Worm (Caenorhabditis elegans) whole organism, L4 larva: Measurements from ENCODE around the gene tag-329.

Experiments
- F26F4.8 ChIP-seq: fragments of 200-800 bp; sonication (Bioruptor generic); conservative IDR thresholded peaks from 2 replicates; pipeline ENCODE4 v1.3.6; 2022; ENCODE audit warnings: missing genetic modification characterization, missing compliant biosample characterization
- F44E2.7 ChIP-seq: fragments of 200-800 bp; sonication (Bioruptor generic); IDR thresholded peaks from 2 replicates; pipeline ENCODE4 v2.1.2; 2022; ENCODE audit warnings: missing genetic modification characterization, missing compliant biosample characterization
- F49E8.2 ChIP-seq: sonication (generic microtip); optimal IDR thresholded peaks from 2 replicates; lab custom pipeline; 2016; ENCODE audit warnings: missing compliant biosample characterization, mild to moderate bottlenecking, missing genetic modification characterization, borderline replicate concordance
- R02D3.7 ChIP-seq: fragments of 150-350 bp; sonication (generic microtip); optimal IDR thresholded peaks from 3 replicates; lab custom pipeline; 2014; ENCODE audit warnings: missing biosample characterization, missing genetic modification characterization
- T20F7.1 ChIP-seq: fragments of 200-800 bp; sonication (Bioruptor generic); optimal IDR thresholded peaks from 2 replicates; lab custom pipeline; 2018; ENCODE audit warnings: mild to moderate bottlenecking, missing genetic modification characterization, missing compliant biosample characterization
- Y105C5A.15 ChIP-seq: fragments of 200-800 bp; sonication (Bioruptor generic); IDR thresholded peaks from 2 replicates; pipeline ENCODE4 v1.3.6; 2022; ENCODE audit warnings: missing genetic modification characterization, missing compliant biosample characterization
- aha-1 ChIP-seq: fragments of 150-350 bp; peaks from one replicate; lab custom pipeline; 2014; ENCODE audit warnings: missing biosample characterization, missing genetic modification characterization
- ama-1 ChIP-seq: fragments of 150-350 bp; optimal IDR thresholded peaks from 2 replicates; lab custom pipeline; 2014; ENCODE audit warnings: inconsistent platforms, mixed read lengths
- arid-1 ChIP-seq: fragments of 200-800 bp; sonication (Bioruptor generic); conservative IDR thresholded peaks from 2 replicates; pipeline ENCODE4 v1.3.6; 2022; ENCODE audit warnings: missing genetic modification reagents, missing genetic modification characterization, missing compliant biosample characterization
- attf-4 ChIP-seq: sonication (generic microtip); optimal IDR thresholded peaks from 3 replicates; lab custom pipeline; 2017; ENCODE audit warnings: missing biosample characterization, missing genetic modification characterization
- ceh-20 ChIP-seq: fragments of 200-800 bp; sonication (Bioruptor generic); IDR thresholded peaks from 2 replicates; pipeline ENCODE4 v1.3.6; 2022; ENCODE audit warnings: missing genetic modification reagents, missing genetic modification characterization, missing compliant biosample characterization
- ceh-28 ChIP-seq: fragments of 150-350 bp; optimal IDR thresholded peaks from 2 replicates; lab custom pipeline; 2014; ENCODE audit warnings: missing biosample characterization, missing genetic modification reagents, missing genetic modification characterization
- ceh-32 ChIP-seq: sonication (generic microtip); optimal IDR thresholded peaks from 2 replicates; lab custom pipeline; 2016; ENCODE audit warnings: mild to moderate bottlenecking, missing genetic modification characterization, missing compliant biosample characterization; ENCODE audit not compliant: poor library complexity
- ceh-82 ChIP-seq: sonication (generic microtip); optimal IDR thresholded peaks from 2 replicates; lab custom pipeline; 2017; ENCODE audit warnings: missing biosample characterization, missing genetic modification characterization
- cey-2 ChIP-seq: sonication (generic microtip); optimal IDR thresholded peaks from 3 replicates; lab custom pipeline; 2017; ENCODE audit warnings: missing genetic modification characterization, mild to moderate bottlenecking, missing compliant biosample characterization, antibody characterized with exemption, borderline replicate concordance; ENCODE audit not compliant: insufficient read depth
- ctbp-1 ChIP-seq: fragments of 200-800 bp; sonication (Bioruptor generic); IDR thresholded peaks from 2 replicates; pipeline ENCODE4 v1.3.6; 2022; ENCODE audit warnings: missing genetic modification reagents, missing genetic modification characterization, missing compliant biosample characterization
- daf-12 ChIP-seq: fragments of 150-350 bp; optimal IDR thresholded peaks from 2 replicates; lab custom pipeline; 2014; ENCODE audit warnings: missing biosample characterization, missing genetic modification reagents, missing genetic modification characterization
- daf-8 ChIP-seq: fragments of 200-800 bp; sonication (Bioruptor generic); IDR thresholded peaks from 2 replicates; pipeline ENCODE4 v1.3.6; 2022; ENCODE audit warnings: missing genetic modification characterization, missing compliant biosample characterization
- egl-43 ChIP-seq: fragments of 200-800 bp; sonication (Bioruptor generic); IDR thresholded peaks from 2 replicates; pipeline ENCODE4 v1.3.6; 2022; ENCODE audit warnings: missing genetic modification reagents, missing genetic modification characterization, missing compliant biosample characterization
- fos-1 ChIP-seq: fragments of 150-350 bp; optimal IDR thresholded peaks from 2 replicates; lab custom pipeline; 2014; ENCODE audit warnings: missing biosample characterization, missing genetic modification characterization
- gei-8 ChIP-seq: fragments of 200-800 bp; sonication (Bioruptor generic); optimal IDR thresholded peaks from 2 replicates; lab custom pipeline; 2018; ENCODE audit warnings: mild to moderate bottlenecking, missing genetic modification characterization, missing compliant biosample characterization
- hif-1 ChIP-seq, 2 experiments: sonication (generic microtip); optimal IDR thresholded peaks; 2 replicates each; lab custom pipeline; 2016 to 2017; ENCODE audit warnings: missing compliant biosample characterization in 2 of 2, missing genetic modification characterization in 2 of 2, missing genetic modification reagents in 2 of 2, missing genotype in 2 of 2, mild to moderate bottlenecking in 1 of 2
- hlh-11 ChIP-seq: fragments of 200-800 bp; sonication (Bioruptor generic); optimal IDR thresholded peaks from 2 replicates; lab custom pipeline; 2018; ENCODE audit warnings: mild to moderate bottlenecking, missing genetic modification characterization, missing compliant biosample characterization
- hlh-30 ChIP-seq: sonication (generic microtip); optimal IDR thresholded peaks from 2 replicates; lab custom pipeline; 2017; ENCODE audit warnings: antibody characterized with exemption, mild to moderate bottlenecking, missing genetic modification characterization, missing compliant biosample characterization; ENCODE audit not compliant: insufficient read depth
- lin-1 ChIP-seq: fragments of 200-800 bp; sonication (Bioruptor generic); IDR thresholded peaks from 2 replicates; pipeline ENCODE4 v1.3.6; 2022; ENCODE audit warnings: missing genetic modification reagents, missing genetic modification characterization, missing compliant biosample characterization
- lin-39 ChIP-seq: fragments of 150-350 bp; optimal IDR thresholded peaks from 2 replicates; lab custom pipeline; 2014; ENCODE audit warnings: missing biosample characterization, missing genetic modification reagents, missing genetic modification characterization
- lir-3 ChIP-seq: sonication (generic microtip); optimal IDR thresholded peaks from 2 replicates; lab custom pipeline; 2016; ENCODE audit warnings: mild to moderate bottlenecking, missing genetic modification characterization, missing compliant biosample characterization
- mdt-29 ChIP-seq: fragments of 200-800 bp; sonication (Bioruptor generic); IDR thresholded peaks from 2 replicates; pipeline ENCODE4 v1.3.6; 2022; ENCODE audit warnings: missing genetic modification reagents, missing genetic modification characterization, missing compliant biosample characterization
- mep-1 ChIP-seq: fragments of 150-350 bp; sonication (generic microtip); optimal IDR thresholded peaks from 3 replicates; lab custom pipeline; 2014; ENCODE audit warnings: missing biosample characterization, missing genetic modification characterization
- mes-2 ChIP-seq: sonication (generic microtip); optimal IDR thresholded peaks from 2 replicates; lab custom pipeline; 2016; ENCODE audit warnings: missing genotype, mild to moderate bottlenecking, missing genetic modification characterization, missing compliant biosample characterization; ENCODE audit not compliant: poor library complexity, severe bottlenecking
- mxl-3 ChIP-seq: fragments of 200-800 bp; sonication (Bioruptor generic); optimal IDR thresholded peaks from 2 replicates; lab custom pipeline; 2018; ENCODE audit warnings: mild to moderate bottlenecking, missing genetic modification characterization, missing compliant biosample characterization
- nhr-10 ChIP-seq: fragments of 150-350 bp; optimal IDR thresholded peaks from 2 replicates; lab custom pipeline; 2014; ENCODE audit warnings: missing biosample characterization, missing genetic modification characterization
- nhr-11 ChIP-seq: fragments of 150-350 bp; optimal IDR thresholded peaks from 2 replicates; lab custom pipeline; 2014; ENCODE audit warnings: missing biosample characterization, missing genetic modification characterization
- nhr-41 ChIP-seq: fragments of 200-800 bp; sonication (Bioruptor generic); IDR thresholded peaks from 2 replicates; pipeline ENCODE4 v1.3.6; 2022; ENCODE audit warnings: missing genetic modification reagents, missing genetic modification characterization, missing compliant biosample characterization
- nhr-76 ChIP-seq: fragments of 150-350 bp; optimal IDR thresholded peaks from 2 replicates; lab custom pipeline; 2014; ENCODE audit warnings: missing biosample characterization, missing genetic modification characterization
- nhr-77 ChIP-seq: fragments of 150-350 bp; optimal IDR thresholded peaks from 2 replicates; lab custom pipeline; 2014; ENCODE audit warnings: missing biosample characterization, missing genetic modification characterization
- php-3 ChIP-seq: fragments of 200-800 bp; sonication (Bioruptor generic); IDR thresholded peaks from 2 replicates; pipeline ENCODE4 v1.3.6; 2022; ENCODE audit warnings: missing genetic modification reagents, missing genetic modification characterization, missing compliant biosample characterization
- pqm-1 ChIP-seq: sonication (generic microtip); optimal IDR thresholded peaks from 2 replicates; lab custom pipeline; 2017; ENCODE audit warnings: missing biosample characterization, missing genetic modification characterization
- rbr-2 ChIP-seq: sonication (generic microtip); optimal IDR thresholded peaks from 2 replicates; lab custom pipeline; 2016; ENCODE audit warnings: missing genotype, missing genetic modification characterization, missing compliant biosample characterization
- saeg-2 ChIP-seq: fragments of 200-800 bp; sonication (Bioruptor generic); IDR thresholded peaks from 2 replicates; pipeline ENCODE4 v1.3.6; 2022; ENCODE audit warnings: missing genetic modification reagents, missing genetic modification characterization, missing compliant biosample characterization
- snpc-1.2 ChIP-seq: fragments of 200-800 bp; sonication (Bioruptor generic); IDR thresholded peaks from 2 replicates; pipeline ENCODE4 v1.3.6; 2022; ENCODE audit warnings: missing genetic modification reagents, missing genetic modification characterization, missing compliant biosample characterization
- snpc-4 ChIP-seq: fragments of 150-350 bp; optimal IDR thresholded peaks from 2 replicates; lab custom pipeline; 2014; ENCODE audit warnings: missing biosample characterization, missing genetic modification characterization
- zfp-2 ChIP-seq: sonication (generic microtip); optimal IDR thresholded peaks from 2 replicates; lab custom pipeline; 2016; ENCODE audit warnings: mild to moderate bottlenecking, missing genetic modification characterization, missing compliant biosample characterization
- zip-11 ChIP-seq: fragments of 200-800 bp; sonication (Bioruptor generic); IDR thresholded peaks from 2 replicates; pipeline ENCODE4 v1.3.6; 2022; ENCODE audit warnings: missing genetic modification characterization, missing compliant biosample characterization
- ztf-11 ChIP-seq: fragments of 150-350 bp; optimal IDR thresholded peaks from 2 replicates; lab custom pipeline; 2014; ENCODE audit warnings: missing biosample characterization, missing genetic modification characterization

tag-329 gene

DNA sequence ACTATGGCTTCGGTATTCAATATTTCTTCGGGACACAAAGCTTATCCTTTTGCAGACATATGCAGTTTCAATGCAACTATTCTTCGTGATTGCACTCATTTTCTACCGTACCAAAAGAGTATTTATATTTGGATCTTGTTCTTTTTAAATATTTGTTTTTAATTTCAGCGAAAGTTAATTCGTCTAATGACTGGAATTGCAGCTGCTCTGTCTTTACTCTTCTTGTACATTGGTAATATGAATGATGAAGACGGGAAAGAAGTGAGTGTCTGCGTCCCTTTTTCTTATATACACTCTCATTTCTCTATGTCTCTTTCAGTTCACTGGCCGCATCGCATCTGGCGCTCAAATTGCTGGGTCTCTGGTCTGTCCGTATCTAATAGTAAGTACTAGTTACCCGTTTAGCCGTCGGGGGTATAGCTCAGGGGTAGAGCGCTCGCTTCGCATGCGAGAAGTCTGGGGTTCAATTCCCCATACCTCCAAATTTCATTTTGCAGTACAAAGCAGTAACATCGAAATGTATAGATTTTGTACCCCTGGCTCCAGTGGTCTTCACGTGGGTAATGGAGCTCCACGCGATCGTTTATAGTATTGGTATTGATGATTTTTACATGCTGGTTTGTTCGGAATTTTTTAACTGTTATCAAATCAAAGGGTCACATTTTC is 31.4 kb upstream of the tag-329 start (continued):
- TF ChIP-seq ceh-32 (tag; lab: Kevin White, UChicago) (no peak), nhr-10 (tag; lab: Kevin White, UChicago) (no peak), lin-1 (GFP tag; lab: Robert Waterston, UW) (peak; percentile 67; the same call in 1 of the 2 replicates), nhr-76 (tag; lab: Kevin White, UChicago) (no peak), ceh-82 (tag; lab: Kevin White, UChicago) (no peak), ama-1 (lab: Kevin White, UChicago) (no peak), saeg-2 (peak; percentile 49; the same call in 1 of the 2 replicates), ceh-20 (peak; percentile 84), snpc-4 (tag; lab: Kevin White, UChicago) (peak; percentile 81), hlh-30 (tag; lab: Kevin White, UChicago) (peak; percentile 6), rbr-2 (peak; percentile 75), mdt-29 (peak; percentile 86)
- TF ChIP-seq, all 104 proteins: peak for 60

DNA sequence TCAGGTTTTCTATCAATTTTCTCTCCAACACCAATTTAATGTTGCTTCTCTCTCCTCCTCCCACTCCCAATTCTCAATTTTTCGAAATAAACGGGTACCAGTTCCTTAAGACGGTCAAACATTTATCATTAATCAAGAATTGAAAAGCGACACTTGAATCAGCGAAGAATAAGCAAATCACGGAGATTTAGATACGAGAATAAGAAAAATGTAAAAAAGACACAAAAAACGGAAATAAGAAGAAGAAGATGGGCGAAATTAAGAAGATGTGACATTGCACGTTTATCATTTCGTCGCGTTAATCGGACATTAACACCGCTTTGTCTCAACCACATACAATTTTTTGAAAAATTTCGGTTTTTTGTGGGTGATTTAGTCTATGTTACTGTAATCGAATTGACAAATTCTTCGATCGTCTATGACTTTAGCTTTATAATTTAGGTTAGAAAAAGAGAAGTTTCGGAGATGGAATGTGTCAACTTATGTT is 30.2 kb upstream of the tag-329 start, which contains the start of gene haao-1:
Gene haao-1 (plus strand): TSS at position 437 of the 487 bp plus-strand sequence.
- no peak for TF ChIP-seq hlh-30 (tag; lab: Kevin White, UChicago)
- TF ChIP-seq hlh-11 (tag; lab: Kevin White, UChicago): peak; percentile 6
- no peak for TF ChIP-seq nhr-41
- TF ChIP-seq aha-1: peak; percentile 87
- TF ChIP-seq F26F4.8 (GFP tag; lab: Robert Waterston, UW): no peak
- TF ChIP-seq ceh-32 (tag; lab: Kevin White, UChicago): no peak
- no peak for TF ChIP-seq daf-8 (GFP tag; lab: Robert Waterston, UW)
- no peak for TF ChIP-seq daf-12 (tag; lab: Kevin White, UChicago)
- peak; percentile 13 for TF ChIP-seq mxl-3 (GFP tag; lab: Kevin White, UChicago)
- TF ChIP-seq saeg-2: no peak
- TF ChIP-seq lin-39 (tag; lab: Kevin White, UChicago): no peak
- no peak for TF ChIP-seq T20F7.1 (GFP tag; lab: Kevin White, UChicago)

DNA sequence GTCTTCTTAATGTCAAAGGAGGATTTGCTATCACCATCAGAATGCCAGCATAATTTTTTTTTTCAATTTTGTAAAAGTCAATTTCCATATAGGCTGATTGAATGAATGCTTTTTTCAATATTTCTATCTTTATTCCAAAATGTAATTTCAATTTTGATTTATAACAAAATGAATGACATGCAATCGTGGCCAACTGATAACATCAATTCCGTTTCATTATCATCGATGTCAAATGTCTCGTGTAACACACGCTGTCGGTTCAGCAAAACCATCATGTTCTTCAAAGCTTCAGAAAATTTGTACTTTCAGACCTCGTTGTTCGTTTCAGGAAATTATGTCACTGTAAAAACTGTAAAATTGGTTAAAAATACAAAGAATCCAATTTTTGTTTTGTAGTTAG is 27.8 kb upstream of the tag-329 start:
- TF ChIP-seq F44E2.7 (GFP tag; lab: Robert Waterston, UW) (no peak), snpc-1.2 (GFP tag; lab: Robert Waterston, UW) (no peak), ceh-20 (peak; percentile 90), egl-43 (GFP tag; lab: Robert Waterston, UW) (no peak), lir-3 (tag; lab: Kevin White, UChicago) (no peak), mep-1 (tag; lab: Kevin White, UChicago) (peak; percentile 15), nhr-11 (no peak), arid-1 (GFP tag; lab: Robert Waterston, UW) (no peak), F49E8.2 (tag; lab: Kevin White, UChicago) (no peak), zip-11 (GFP tag; lab: Robert Waterston, UW) (no peak), hif-1 (tag; optimal IDR thresholded peaks at IDR 0.05; lab: Kevin White, UChicago) (no peak), Y105C5A.15 (no peak), mes-2 (no peak), daf-8 (GFP tag; lab: Robert Waterston, UW) (no peak), php-3 (GFP tag; lab: Robert Waterston, UW) (peak; percentile 96), ceh-32 (tag; lab: Kevin White, UChicago) (no peak), nhr-77 (tag; lab: Kevin White, UChicago) (no peak), ceh-28 (tag; lab: Kevin White, UChicago) (no peak), attf-4 (tag; lab: Kevin White, UChicago) (no peak), cey-2 (tag; lab: Kevin White, UChicago) (no peak), hlh-30 (tag; lab: Kevin White, UChicago) (peak; percentile 48), R02D3.7 (tag; lab: Kevin White, UChicago) (no peak), pqm-1 (peak; percentile 71), hlh-11 (tag; lab: Kevin White, UChicago) (peak; percentile 23), fos-1 (no peak), saeg-2 (no peak), ztf-11 (tag; lab: Kevin White, UChicago) (no peak), nhr-41 (0 out of 2 replicates have a peak, but pooled peaks have one; percentile 41), gei-8 (no peak), ctbp-1 (no peak), mdt-29 (no peak), zfp-2 (tag; lab: Kevin White, UChicago) (no peak)
